Fruit fly (Drosophila melanogaster) whole organism, embryonic: ENCODE measurements around the gene Herc4.

Source experiments
- BEAF-32 ChIP-seq: fragments of 200-800 bp; sonication (Bioruptor generic); optimal IDR thresholded peaks from 3 replicates; lab custom pipeline; 2017; ENCODE audit warnings: missing biosample characterization, missing genetic modification characterization, mild to moderate bottlenecking, moderate library complexity, missing genetic modification reagents
- Bteb2 ChIP-seq: fragments of 200-800 bp; sonication (Bioruptor generic); optimal IDR thresholded peaks from 2 replicates; lab custom pipeline; 2016; ENCODE audit warnings: missing biosample characterization, missing genetic modification characterization
- C15 ChIP-seq: fragments of 200-800 bp; sonication (Bioruptor generic); IDR thresholded peaks from 3 replicates; pipeline ENCODE4 v1.3.6; 2022; ENCODE audit warnings: missing biosample characterization, missing genetic modification characterization
- CG10366 ChIP-seq: fragments of 200-800 bp; sonication (Bioruptor generic); IDR thresholded peaks from 2 replicates; pipeline ENCODE4 v1.3.6; 2022; ENCODE audit warnings: missing biosample characterization, missing genetic modification characterization
- CG10979 ChIP-seq: fragments of 200-800 bp; sonication (Bioruptor generic); optimal IDR thresholded peaks from 2 replicates; lab custom pipeline; 2018; ENCODE audit warnings: missing biosample characterization, mild to moderate bottlenecking, missing genetic modification characterization, moderate library complexity
- CG11504 ChIP-seq: fragments of 200-800 bp; sonication (Bioruptor generic); optimal IDR thresholded peaks from 3 replicates; lab custom pipeline; 2019; ENCODE audit warnings: missing biosample characterization, mild to moderate bottlenecking, missing genetic modification characterization, moderate library complexity
- CG12219 ChIP-seq: fragments of 200-800 bp; sonication (Bioruptor generic); optimal IDR thresholded peaks from 3 replicates; lab custom pipeline; 2018; ENCODE audit warnings: missing biosample characterization, mild to moderate bottlenecking, missing genetic modification characterization
- CG12769 ChIP-seq: fragments of 200-800 bp; sonication (Bioruptor generic); optimal IDR thresholded peaks from 2 replicates; lab custom pipeline; 2019; ENCODE audit warnings: missing biosample characterization, mild to moderate bottlenecking, missing genetic modification characterization, moderate library complexity
- CG13123 ChIP-seq: fragments of 200-800 bp; sonication (Bioruptor generic); optimal IDR thresholded peaks from 2 replicates; lab custom pipeline; 2016; ENCODE audit warnings: missing biosample characterization, missing genetic modification characterization
- CG13287 ChIP-seq: fragments of 200-800 bp; sonication (Bioruptor generic); IDR thresholded peaks from 2 replicates; pipeline ENCODE4 v1.3.6; 2022; ENCODE audit warnings: missing biosample characterization, missing genetic modification characterization; ENCODE audit not compliant: partially characterized antibody
- CG14014 ChIP-seq: fragments of 200-800 bp; sonication (Bioruptor generic); IDR thresholded peaks from 2 replicates; pipeline ENCODE4 v1.3.6; 2022; ENCODE audit warnings: missing biosample characterization, missing genetic modification characterization
- CG15073 ChIP-seq: fragments of 200-800 bp; sonication (Bioruptor generic); optimal IDR thresholded peaks from 2 replicates; lab custom pipeline; 2016; ENCODE audit warnings: missing biosample characterization, missing genetic modification characterization
- CG1529 ChIP-seq: fragments of 200-800 bp; sonication (Bioruptor generic); optimal IDR thresholded peaks from 3 replicates; lab custom pipeline; 2018; ENCODE audit warnings: missing biosample characterization, missing genetic modification characterization
- CG16813 ChIP-seq: fragments of 200-800 bp; sonication (Bioruptor generic); IDR thresholded peaks from 3 replicates; pipeline ENCODE4 v1.3.6; 2022; ENCODE audit warnings: missing biosample characterization, missing genetic modification characterization; ENCODE audit not compliant: partially characterized antibody
- CG18599 ChIP-seq: fragments of 200-800 bp; sonication (Bioruptor generic); optimal IDR thresholded peaks from 3 replicates; lab custom pipeline; 2017; ENCODE audit warnings: missing biosample characterization, missing genetic modification characterization, mild to moderate bottlenecking, moderate library complexity, missing genetic modification reagents
- CG31388 ChIP-seq: fragments of 200-800 bp; sonication (Bioruptor generic); optimal IDR thresholded peaks from 2 replicates; lab custom pipeline; 2016; ENCODE audit warnings: missing biosample characterization, missing genetic modification characterization
- CG31441 ChIP-seq: fragments of 200-800 bp; sonication (Bioruptor generic); IDR thresholded peaks from 2 replicates; pipeline ENCODE4 v1.3.6; 2022; ENCODE audit warnings: missing biosample characterization, missing genetic modification characterization
- CG4282 ChIP-seq: fragments of 200-800 bp; sonication (Bioruptor generic); optimal IDR thresholded peaks from 2 replicates; lab custom pipeline; 2016; ENCODE audit warnings: missing biosample characterization, missing genetic modification characterization
- CG4617 ChIP-seq: fragments of 200-800 bp; sonication (Bioruptor generic); optimal IDR thresholded peaks from 3 replicates; lab custom pipeline; 2016; ENCODE audit warnings: missing biosample characterization, missing genetic modification characterization, borderline replicate concordance
- CG7556 ChIP-seq: fragments of 200-800 bp; sonication (Bioruptor generic); optimal IDR thresholded peaks from 2 replicates; lab custom pipeline; 2017; ENCODE audit warnings: missing biosample characterization, mild to moderate bottlenecking, missing genetic modification characterization
- CG8089 ChIP-seq: fragments of 200-800 bp; sonication (Bioruptor generic); optimal IDR thresholded peaks from 3 replicates; lab custom pipeline; 2016; ENCODE audit warnings: missing biosample characterization, missing genetic modification characterization
- D ChIP-seq, 2 experiments: fragments of 200-800 bp in 1 of 2; fragments of >200 bp in 1 of 2; sonication (Bioruptor generic) in 1 of 2; optimal IDR thresholded peaks; 2 replicates in 1 of 2; 3 replicates in 1 of 2; lab custom pipeline; 2017; ENCODE audit warnings: mild to moderate bottlenecking in 1 of 2, missing biosample characterization in 1 of 2, missing genetic modification characterization in 1 of 2, missing genetic modification reagents in 1 of 2
- Dll ChIP-seq: fragments of 200-800 bp; sonication (Bioruptor generic); IDR thresholded peaks from 4 replicates; pipeline ENCODE4 v1.3.6; 2022; ENCODE audit warnings: missing biosample characterization, missing genetic modification characterization; ENCODE audit not compliant: partially characterized antibody
- E2f2 ChIP-seq: fragments of 200-800 bp; sonication (Bioruptor generic); IDR thresholded peaks from 2 replicates; pipeline ENCODE4 v1.3.6; 2022; ENCODE audit warnings: missing biosample characterization, missing genetic modification characterization
- GATAe ChIP-seq: fragments of 200-800 bp; sonication (Bioruptor generic); conservative IDR thresholded peaks from 2 replicates; pipeline ENCODE4 v1.3.6; 2022; ENCODE audit warnings: missing biosample characterization, missing genetic modification characterization
- HLH3B ChIP-seq: fragments of 200-800 bp; sonication (Bioruptor generic); IDR thresholded peaks from 2 replicates; pipeline ENCODE4 v1.3.6; 2022; ENCODE audit warnings: missing biosample characterization, missing genetic modification characterization
- Lhr ChIP-seq: fragments of 200-800 bp; sonication (Bioruptor generic); optimal IDR thresholded peaks from 3 replicates; lab custom pipeline; 2017; ENCODE audit warnings: mild to moderate bottlenecking, missing biosample characterization, missing genetic modification reagents, missing genetic modification characterization
- NC2β ChIP-seq: fragments of 200-800 bp; sonication (Bioruptor generic); optimal IDR thresholded peaks from 2 replicates; lab custom pipeline; 2016; ENCODE audit warnings: missing biosample characterization, missing genetic modification characterization
- Nf-YA ChIP-seq: fragments of 200-800 bp; sonication (Bioruptor generic); IDR thresholded peaks from 2 replicates; pipeline ENCODE4 v1.3.6; 2022; ENCODE audit warnings: missing biosample characterization, missing genetic modification characterization
- Nf-YB ChIP-seq: fragments of 200-800 bp; sonication (Bioruptor generic); optimal IDR thresholded peaks from 3 replicates; lab custom pipeline; 2019; ENCODE audit warnings: missing biosample characterization, mild to moderate bottlenecking, missing genetic modification characterization, moderate library complexity
- Side ChIP-seq: fragments of 200-800 bp; sonication (Bioruptor generic); optimal IDR thresholded peaks from 2 replicates; lab custom pipeline; 2016; ENCODE audit warnings: missing biosample characterization, missing genetic modification characterization
- Sox102F ChIP-seq: fragments of 200-800 bp; sonication (Bioruptor generic); optimal IDR thresholded peaks from 2 replicates; lab custom pipeline; 2018; ENCODE audit warnings: missing biosample characterization, mild to moderate bottlenecking, missing genetic modification characterization, moderate library complexity
- abd-A ChIP-seq: fragments of 200-800 bp; sonication (Bioruptor generic); optimal IDR thresholded peaks from 3 replicates; lab custom pipeline; 2019; ENCODE audit warnings: missing biosample characterization, mild to moderate bottlenecking, missing genetic modification characterization, moderate library complexity
- al ChIP-seq: fragments of 200-800 bp; sonication (Bioruptor generic); IDR thresholded peaks from 2 replicates; pipeline ENCODE4 v1.3.6; 2022; ENCODE audit warnings: missing biosample characterization, missing genetic modification characterization
- cas ChIP-seq: fragments of 200-800 bp; sonication (Bioruptor generic); IDR thresholded peaks from 2 replicates; pipeline ENCODE4 v1.3.6; 2022; ENCODE audit warnings: missing biosample characterization, missing genetic modification characterization
- cato ChIP-seq: fragments of 200-800 bp; sonication (Bioruptor generic); optimal IDR thresholded peaks from 2 replicates; lab custom pipeline; 2016; ENCODE audit warnings: missing biosample characterization, missing genetic modification characterization, borderline replicate concordance
- crp ChIP-seq, 2 experiments: fragments of 200-800 bp; sonication (Bioruptor generic); optimal IDR thresholded peaks; 2 replicates in 1 of 2; 3 replicates in 1 of 2; lab custom pipeline; 2017; ENCODE audit warnings: missing biosample characterization in 2 of 2, missing genetic modification characterization in 2 of 2, mild to moderate bottlenecking in 1 of 2, moderate library complexity in 1 of 2
- ems ChIP-seq: fragments of 200-800 bp; sonication (Bioruptor generic); optimal IDR thresholded peaks from 3 replicates; lab custom pipeline; 2016; ENCODE audit warnings: missing biosample characterization, missing genetic modification characterization
- ewg ChIP-seq: fragments of 200-800 bp; sonication (Bioruptor generic); optimal IDR thresholded peaks from 3 replicates; lab custom pipeline; 2017; ENCODE audit warnings: mild to moderate bottlenecking, missing biosample characterization, missing genetic modification reagents, missing genetic modification characterization
- exex ChIP-seq: fragments of 200-800 bp; sonication (Bioruptor generic); optimal IDR thresholded peaks from 4 replicates; lab custom pipeline; 2018; ENCODE audit warnings: missing biosample characterization, mild to moderate bottlenecking, missing genetic modification characterization, moderate library complexity
- fd102C ChIP-seq: fragments of 200-800 bp; sonication (Bioruptor generic); optimal IDR thresholded peaks from 2 replicates; lab custom pipeline; 2018; ENCODE audit warnings: missing biosample characterization, mild to moderate bottlenecking, missing genetic modification characterization, moderate library complexity
- ftz-f1 ChIP-seq: fragments of 200-800 bp; sonication (Bioruptor generic); optimal IDR thresholded peaks from 2 replicates; lab custom pipeline; 2016; ENCODE audit warnings: missing biosample characterization, missing genetic modification characterization
- hb ChIP-seq: fragments of 200-800 bp; sonication (Bioruptor generic); IDR thresholded peaks from 3 replicates; pipeline ENCODE4 v1.3.6; 2022; ENCODE audit warnings: missing biosample characterization, missing genetic modification characterization; ENCODE audit not compliant: partially characterized antibody
- lilli ChIP-seq: fragments of 200-800 bp; sonication (Bioruptor generic); optimal IDR thresholded peaks from 3 replicates; lab custom pipeline; 2016; ENCODE audit warnings: missing biosample characterization, missing genetic modification characterization
- oc ChIP-seq: fragments of 200-800 bp; sonication (Bioruptor generic); optimal IDR thresholded peaks from 2 replicates; lab custom pipeline; 2018; ENCODE audit warnings: missing biosample characterization, mild to moderate bottlenecking, missing genetic modification characterization, moderate library complexity
- onecut ChIP-seq: fragments of 200-800 bp; sonication (Bioruptor generic); IDR thresholded peaks from 2 replicates; pipeline ENCODE4 v1.3.6; 2022; ENCODE audit warnings: missing biosample characterization, missing genetic modification characterization
- repo ChIP-seq: fragments of 200-800 bp; sonication (Bioruptor generic); optimal IDR thresholded peaks from 2 replicates; lab custom pipeline; 2016; ENCODE audit warnings: missing biosample characterization, missing genetic modification characterization
- shn ChIP-seq: fragments of 200-800 bp; sonication (Bioruptor generic); optimal IDR thresholded peaks from 3 replicates; lab custom pipeline; 2016; ENCODE audit warnings: missing biosample characterization, missing genetic modification characterization
- sisA ChIP-seq: fragments of 200-800 bp; sonication (Bioruptor generic); IDR thresholded peaks from 2 replicates; pipeline ENCODE4 v1.3.6; 2022; ENCODE audit warnings: missing biosample characterization, missing genetic modification characterization

Herc4 gene

DNA sequence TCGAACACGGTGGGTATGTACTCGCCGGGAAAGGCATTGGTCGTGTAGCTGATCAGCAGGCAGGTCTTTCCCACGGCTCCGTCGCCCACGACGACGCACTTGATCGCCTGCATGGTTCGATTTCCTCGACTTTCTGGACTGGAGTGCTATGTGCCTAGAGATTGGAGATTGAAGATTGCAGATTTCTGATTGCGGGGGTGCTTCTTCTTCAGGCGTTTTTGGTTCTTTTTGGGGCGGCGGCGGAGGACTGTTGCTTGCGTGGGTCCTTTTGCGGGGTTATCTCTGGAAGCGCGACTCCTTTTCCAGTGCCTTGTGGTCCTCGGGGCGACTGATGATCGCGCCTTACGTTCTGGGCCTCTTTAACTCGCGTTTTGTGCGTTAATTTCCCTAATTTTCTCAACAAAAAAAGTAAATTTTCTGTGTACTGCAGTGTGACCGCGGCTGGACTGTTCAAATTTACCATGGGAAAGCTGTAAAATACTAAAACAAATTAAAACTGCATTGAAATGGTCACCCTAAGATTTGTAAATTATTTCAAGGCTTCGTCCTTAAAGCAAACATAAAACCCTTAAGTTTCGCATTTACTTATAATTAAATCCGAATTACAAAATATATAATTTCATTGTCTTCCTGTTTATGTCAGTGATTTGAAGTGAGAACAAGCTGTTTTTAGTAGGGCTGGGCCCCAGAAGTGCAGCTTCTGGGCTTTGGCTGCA lies 11.1 kb upstream of the Herc4 start, which contains the start of the genes Rac1 and Acat2 (continued):
- TF ChIP-seq CG11504 (tag; lab: Kevin White, UChicago) (no peak), cas (GFP tag; lab: Robert Waterston, UW) (no peak), Dll (GFP tag; lab: Robert Waterston, UW) (no peak), fd102C (GFP tag; lab: Kevin White, UChicago) (no peak), oc (tag; lab: Kevin White, UChicago) (no peak), repo (no peak), Nf-YB (GFP tag; lab: Kevin White, UChicago) (no peak), CG1529 (no peak), C15 (GFP tag; lab: Robert Waterston, UW) (no peak), CG8089 (GFP tag; lab: Kevin White, UChicago) (no peak), CG31388 (GFP tag; lab: Kevin White, UChicago) (no peak), sisA (GFP tag; lab: Robert Waterston, UW) (no peak), CG31441 (GFP tag; lab: Robert Waterston, UW) (no peak), Lhr (GFP tag; lab: Kevin White, UChicago) (peak; percentile 72), Nf-YA (GFP tag; lab: Robert Waterston, UW) (no peak), Sox102F (no peak), exex (tag; lab: Kevin White, UChicago) (no peak), lilli (GFP tag; lab: Kevin White, UChicago) (peak; percentile 11), CG18599 (GFP tag; lab: Kevin White, UChicago) (no peak), CG4282 (no peak), CG12769 (tag; lab: Kevin White, UChicago) (no peak), hb (no peak; the same call in 2 of the 3 replicates), E2f2 (GFP tag; lab: Robert Waterston, UW) (peak; percentile 80), CG14014 (GFP tag; lab: Robert Waterston, UW) (no peak), CG10366 (GFP tag; lab: Robert Waterston, UW) (no peak), ewg (GFP tag; lab: Kevin White, UChicago) (no peak), ftz-f1 (peak; percentile 21), Side (GFP tag; lab: Kevin White, UChicago) (no peak), GATAe (GFP tag; lab: Robert Waterston, UW) (no peak), CG7556 (GFP tag; lab: Kevin White, UChicago) (no peak), Bteb2 (GFP tag; lab: Kevin White, UChicago) (no peak), CG10979 (tag; lab: Kevin White, UChicago) (no peak), onecut (GFP tag; lab: Robert Waterston, UW) (no peak), CG15073 (GFP tag; lab: Kevin White, UChicago) (no peak), HLH3B (GFP tag; lab: Robert Waterston, UW) (no peak), abd-A (tag; lab: Kevin White, UChicago) (no peak), BEAF-32 (GFP tag; lab: Kevin White, UChicago) (peak; percentile 54), CG4617 (GFP tag; lab: Kevin White, UChicago) (peak; percentile 78), CG12219 (GFP tag; lab: Kevin White, UChicago) (no peak), CG13287 (GFP tag; lab: Robert Waterston, UW) (peak; percentile 19; the same call in 1 of the 2 replicates), CG16813 (GFP tag; lab: Robert Waterston, UW) (no peak), D (optimal IDR thresholded peaks at IDR 0.05; lab: Kevin White, UChicago) (no peak), D (GFP tag; optimal IDR thresholded peaks at IDR 0.05; lab: Kevin White, UChicago) (no peak), CG13123 (GFP tag; lab: Kevin White, UChicago) (peak; percentile 5), ems (no peak), crp (GFP tag; optimal IDR thresholded peaks at IDR 0.05; lab: Kevin White, UChicago) (peak in 1 of 2 experiments; percentile 23), NC2β (peak; percentile 5), cato (no peak), shn (GFP tag; lab: Kevin White, UChicago) (no peak), al (GFP tag; lab: Robert Waterston, UW) (no peak)
